4 worm cellular contexts compared by ENCODE assay signal in genomic region chrIII:5949817-5950216, ce11.
TF ChIP-seq lines count a peak whose summit lies in the region.

No protein-coding gene starts in this region.

TF ChIP-seq in whole organism, L1 larva, 84 proteins besides CTCF, POLR2A, EP300 and RAD21 (continued from another document):
- TF ChIP-seq lin-14 (GFP tag; optimal IDR thresholded peaks at IDR 0.05; lab: Kevin White, UChicago): peak; percentile 87
- TF ChIP-seq lin-39 (tag; optimal IDR thresholded peaks at IDR 0.05; lab: Kevin White, UChicago): no peak
- TF ChIP-seq unc-98 (GFP tag; IDR thresholded peaks at IDR 0.05; lab: Robert Waterston, UW): no peak
- TF ChIP-seq nhr-71 (tag; optimal IDR thresholded peaks at IDR 0.05; lab: Kevin White, UChicago): peak; percentile 51
- no peak for TF ChIP-seq nhr-20 (tag; optimal IDR thresholded peaks at IDR 0.05; lab: Kevin White, UChicago)
- peak in 1 of 2 experiments; percentile 14 for TF ChIP-seq mdl-1 (tag; optimal IDR thresholded peaks at IDR 0.05; lab: Kevin White, UChicago)
- TF ChIP-seq nhr-47 (tag; optimal IDR thresholded peaks at IDR 0.05; lab: Kevin White, UChicago): peak; percentile 34
- TF ChIP-seq sup-37 (GFP tag; optimal IDR thresholded peaks at IDR 0.05; lab: Kevin White, UChicago): no peak
- peak; percentile 17 for TF ChIP-seq snu-23 (GFP tag; optimal IDR thresholded peaks at IDR 0.05; lab: Kevin White, UChicago)
- TF ChIP-seq fkh-10 (GFP tag; optimal IDR thresholded peaks at IDR 0.05; lab: Kevin White, UChicago): peak; percentile 81
- no peak for TF ChIP-seq F16B12.6 (tag; optimal IDR thresholded peaks at IDR 0.05; lab: Kevin White, UChicago)
- no peak for TF ChIP-seq aly-2 (tag; optimal IDR thresholded peaks at IDR 0.05; lab: Kevin White, UChicago)

TF ChIP-seq in whole organism, L4 larva, 104 proteins besides CTCF, POLR2A, EP300 and RAD21 (continued from another document and continues in another):
- TF ChIP-seq lim-7 (GFP tag; IDR thresholded peaks at IDR 0.05; lab: Robert Waterston, UW) (no peak), zip-11 (GFP tag; IDR thresholded peaks at IDR 0.05; lab: Robert Waterston, UW) (no peak), aha-1 (tag; lab: Kevin White, UChicago) (peak; percentile 94), ceh-62 (tag; optimal IDR thresholded peaks at IDR 0.05; lab: Kevin White, UChicago) (no peak), jun-1 (tag; optimal IDR thresholded peaks at IDR 0.05; lab: Kevin White, UChicago) (no peak), unc-130 (GFP tag; optimal IDR thresholded peaks at IDR 0.05; lab: Kevin White, UChicago) (no peak), ctbp-1 (GFP tag; IDR thresholded peaks at IDR 0.05; lab: Robert Waterston, UW) (peak; percentile 50; the same call in 1 of the 2 replicates), tra-1 (GFP tag; IDR thresholded peaks at IDR 0.05; lab: Robert Waterston, UW) (no peak), vab-7 (GFP tag; IDR thresholded peaks at IDR 0.05; lab: Robert Waterston, UW) (no peak), arid-1 (GFP tag; conservative IDR thresholded peaks at IDR 0.05; lab: Robert Waterston, UW) (no peak), mdl-1 (tag; optimal IDR thresholded peaks at IDR 0.05; lab: Kevin White, UChicago) (no peak), nhr-111 (GFP tag; optimal IDR thresholded peaks at IDR 0.05; lab: Kevin White, UChicago) (no peak), daf-19 (GFP tag; conservative IDR thresholded peaks at IDR 0.05; lab: Robert Waterston, UW) (no peak), pqm-1 (tag; optimal IDR thresholded peaks at IDR 0.05; lab: Kevin White, UChicago) (no peak), lin-38 (GFP tag; IDR thresholded peaks at IDR 0.05; lab: Robert Waterston, UW) (no peak; the same call in 1 of the 2 replicates), ama-1 (optimal IDR thresholded peaks at IDR 0.05; lab: Kevin White, UChicago) (no peak), nhr-41 (GFP tag; IDR thresholded peaks at IDR 0.05; lab: Robert Waterston, UW) (no peak), ces-1 (GFP tag; optimal IDR thresholded peaks at IDR 0.05; lab: Kevin White, UChicago) (no peak), lsy-2 (tag; optimal IDR thresholded peaks at IDR 0.05; lab: Kevin White, UChicago) (peak in 1 of 2 experiments; percentile 44), nhr-77 (tag; optimal IDR thresholded peaks at IDR 0.05; lab: Kevin White, UChicago) (no peak), F49E8.2 (tag; optimal IDR thresholded peaks at IDR 0.05; lab: Kevin White, UChicago; ENCODE audit: borderline replicate concordance) (no peak), ceh-82 (tag; optimal IDR thresholded peaks at IDR 0.05; lab: Kevin White, UChicago) (no peak), snpc-4 (tag; optimal IDR thresholded peaks at IDR 0.05; lab: Kevin White, UChicago) (no peak), spr-1 (tag; optimal IDR thresholded peaks at IDR 0.05; lab: Kevin White, UChicago) (no peak), sdz-12 (GFP tag; optimal IDR thresholded peaks at IDR 0.05; lab: Kevin White, UChicago) (no peak), set-16 (GFP tag; IDR thresholded peaks at IDR 0.05; lab: Robert Waterston, UW) (peak; percentile 48; the same call in 1 of the 2 replicates), ceh-32 (tag; optimal IDR thresholded peaks at IDR 0.05; lab: Kevin White, UChicago; ENCODE audit: poor library complexity) (no peak), hlh-30 (tag; optimal IDR thresholded peaks at IDR 0.05; lab: Kevin White, UChicago; ENCODE audit: insufficient read depth) (peak; percentile 2), nhr-25 (tag; optimal IDR thresholded peaks at IDR 0.05; lab: Kevin White, UChicago; ENCODE audit: borderline replicate concordance, insufficient read depth) (no peak), unc-62 (GFP tag; optimal IDR thresholded peaks at IDR 0.05 in 1 of 2; lab: Kevin White, UChicago) (peak in 1 of 2 experiments; percentile 94), unc-62 (tag; optimal IDR thresholded peaks at IDR 0.05; lab: Kevin White, UChicago) (no peak), mep-1 (tag; optimal IDR thresholded peaks at IDR 0.05; lab: Kevin White, UChicago) (peak; percentile 54), zfp-3 (GFP tag; conservative IDR thresholded peaks at IDR 0.05; lab: Robert Waterston, UW) (no peak), nhr-237 (tag; optimal IDR thresholded peaks at IDR 0.05; lab: Kevin White, UChicago) (no peak), tag-97 (GFP tag; IDR thresholded peaks at IDR 0.05; lab: Robert Waterston, UW) (no peak), php-3 (GFP tag; IDR thresholded peaks at IDR 0.05; lab: Robert Waterston, UW) (no peak), F26F4.8 (GFP tag; conservative IDR thresholded peaks at IDR 0.05; lab: Robert Waterston, UW) (no peak), Y5F2A.4 (GFP tag; optimal IDR thresholded peaks at IDR 0.05; lab: Kevin White, UChicago) (no peak), hif-1 (tag; optimal IDR thresholded peaks at IDR 0.05; lab: Kevin White, UChicago) (peak in 1 of 2 experiments; percentile 16), F10B5.3 (tag; optimal IDR thresholded peaks at IDR 0.05; lab: Kevin White, UChicago) (no peak), fkh-10 (GFP tag; optimal IDR thresholded peaks at IDR 0.05; lab: Kevin White, UChicago) (peak; percentile 76)

TF ChIP-seq in whole organism, mixed stage, embryonic, 35 proteins besides CTCF, POLR2A, EP300 and RAD21 (continued from another document):
- TF ChIP-seq nhr-28 (tag; optimal IDR thresholded peaks at IDR 0.05; lab: Kevin White, UChicago): no peak

TF ChIP-seq in whole organism, young adult, 124 proteins besides CTCF, POLR2A, EP300 and RAD21 (continued from another document):
- TF ChIP-seq C17E4.6 (GFP tag; IDR thresholded peaks at IDR 0.05; lab: Robert Waterston, UW): no peak
- TF ChIP-seq attf-6 (GFP tag; IDR thresholded peaks at IDR 0.05; lab: Robert Waterston, UW): no peak
- TF ChIP-seq tbp1 (GFP tag; optimal IDR thresholded peaks at IDR 0.05; lab: Kevin White, UChicago): no peak
- no peak for TF ChIP-seq cebp-1 (GFP tag; IDR thresholded peaks at IDR 0.05; lab: Robert Waterston, UW)
- TF ChIP-seq cebp-1 (tag; optimal IDR thresholded peaks at IDR 0.05; lab: Kevin White, UChicago): peak; percentile 14
- no peak for TF ChIP-seq F22D6.2 (tag; optimal IDR thresholded peaks at IDR 0.05; lab: Kevin White, UChicago)
- no peak for TF ChIP-seq B0035.1 (tag; optimal IDR thresholded peaks at IDR 0.05; lab: Kevin White, UChicago)
